Worm (Caenorhabditis elegans) whole organism, L3 larva: ENCODE data around the gene cup-4.
A peak's percentile ranks its signal among the peaks of the same experiment; 100 is the strongest.

Experiments used
- R02D3.7 ChIP-seq: fragments of 150-350 bp; optimal IDR thresholded peaks from 2 replicates; lab custom pipeline; 2014; ENCODE audit warnings: missing biosample characterization, missing genetic modification characterization
- ZK546.5 ChIP-seq: sonication (generic microtip); optimal IDR thresholded peaks from 2 replicates; lab custom pipeline; 2017; ENCODE audit warnings: missing biosample characterization, missing genetic modification characterization
- aly-2 ChIP-seq: fragments of 150-350 bp; optimal IDR thresholded peaks from 2 replicates; lab custom pipeline; 2014; ENCODE audit warnings: missing biosample characterization, missing genetic modification characterization
- ama-1 ChIP-seq: fragments of 150-350 bp; optimal IDR thresholded peaks from 2 replicates; lab custom pipeline; 2018
- ceh-16 ChIP-seq: sonication (generic microtip); optimal IDR thresholded peaks from 2 replicates; lab custom pipeline; 2017; ENCODE audit warnings: missing biosample characterization, missing genetic modification characterization
- ceh-28 ChIP-seq: fragments of 150-350 bp; optimal IDR thresholded peaks from 2 replicates; lab custom pipeline; 2014; ENCODE audit warnings: missing biosample characterization, missing genetic modification reagents, missing genetic modification characterization
- ceh-82 ChIP-seq: fragments of 150-350 bp; optimal IDR thresholded peaks from 2 replicates; lab custom pipeline; 2014; ENCODE audit warnings: missing biosample characterization, missing genetic modification characterization
- ceh-9 ChIP-seq: sonication (generic microtip); optimal IDR thresholded peaks from 2 replicates; lab custom pipeline; 2018; ENCODE audit warnings: missing biosample characterization, missing genetic modification characterization
- daf-12 ChIP-seq: fragments of 150-350 bp; optimal IDR thresholded peaks from 2 replicates; lab custom pipeline; 2014; ENCODE audit warnings: missing biosample characterization, missing genetic modification reagents, missing genetic modification characterization
- egl-27 ChIP-seq: sonication (generic microtip); optimal IDR thresholded peaks from 4 replicates; lab custom pipeline; 2017; ENCODE audit warnings: missing biosample characterization, missing genetic modification reagents, missing genetic modification characterization
- egl-5 ChIP-seq: fragments of 150-350 bp; optimal IDR thresholded peaks from 2 replicates; lab custom pipeline; 2017; ENCODE audit warnings: missing biosample characterization, missing genetic modification reagents, missing genetic modification characterization, inconsistent platforms
- elt-1 ChIP-seq: fragments of 150-350 bp; optimal IDR thresholded peaks from 2 replicates; lab custom pipeline; 2014; ENCODE audit warnings: missing biosample characterization, missing genetic modification characterization
- elt-2 ChIP-seq: sonication (generic microtip); optimal IDR thresholded peaks from 2 replicates; lab custom pipeline; 2016; ENCODE audit warnings: missing genetic modification reagents, mild to moderate bottlenecking, missing genetic modification characterization, missing compliant biosample characterization
- elt-3 ChIP-seq, 3 experiments: fragments of 150-350 bp in 1 of 3; sonication (generic microtip) in 2 of 3; optimal IDR thresholded peaks; 2 replicates in 2 of 3; 4 replicates in 1 of 3; lab custom pipeline; 2014 to 2017; ENCODE audit warnings: missing biosample characterization in 3 of 3, missing genetic modification characterization in 3 of 3
- eor-1 ChIP-seq, 2 experiments: fragments of 150-350 bp; optimal IDR thresholded peaks; 2 replicates each; lab custom pipeline; 2014 to 2018; ENCODE audit warnings: missing biosample characterization in 2 of 2, missing genetic modification characterization in 2 of 2
- fkh-10 ChIP-seq: sonication (generic microtip); optimal IDR thresholded peaks from 2 replicates; lab custom pipeline; 2017; ENCODE audit warnings: missing biosample characterization, missing genetic modification reagents, missing genetic modification characterization
- fkh-2 ChIP-seq: fragments of 150-350 bp; optimal IDR thresholded peaks from 2 replicates; lab custom pipeline; 2014; ENCODE audit warnings: missing biosample characterization, missing genetic modification reagents, missing genetic modification characterization
- fos-1 ChIP-seq: fragments of 150-350 bp; optimal IDR thresholded peaks from 2 replicates; lab custom pipeline; 2014; ENCODE audit warnings: missing biosample characterization, missing genetic modification characterization
- hmg-11 ChIP-seq: sonication (generic microtip); optimal IDR thresholded peaks from 2 replicates; lab custom pipeline; 2016; ENCODE audit warnings: missing genetic modification characterization, missing compliant biosample characterization
- lin-15B ChIP-seq: fragments of 150-350 bp; optimal IDR thresholded peaks from 2 replicates; lab custom pipeline; 2014; ENCODE audit warnings: missing biosample characterization, missing genetic modification characterization
- lin-39 ChIP-seq: fragments of 150-350 bp; optimal IDR thresholded peaks from 2 replicates; lab custom pipeline; 2018; ENCODE audit warnings: missing biosample characterization, missing genetic modification reagents, missing genetic modification characterization
- lsy-12 ChIP-seq: sonication (generic microtip); optimal IDR thresholded peaks from 2 replicates; lab custom pipeline; 2016; ENCODE audit warnings: mild to moderate bottlenecking, missing genetic modification characterization, missing compliant biosample characterization
- mdl-1 ChIP-seq: fragments of 150-350 bp; optimal IDR thresholded peaks from 2 replicates; lab custom pipeline; 2014; ENCODE audit warnings: missing biosample characterization, missing genetic modification characterization
- mml-1 ChIP-seq: fragments of 150-350 bp; sonication (generic microtip); optimal IDR thresholded peaks from 3 replicates; lab custom pipeline; 2014; ENCODE audit warnings: missing biosample characterization, missing genetic modification characterization
- nfya-1 ChIP-seq: sonication (generic microtip); optimal IDR thresholded peaks from 2 replicates; lab custom pipeline; 2017; ENCODE audit warnings: missing genetic modification characterization, mild to moderate bottlenecking, missing compliant biosample characterization, antibody characterized with exemption, moderate library complexity; ENCODE audit not compliant: insufficient read depth
- nhr-12 ChIP-seq: fragments of 150-350 bp; optimal IDR thresholded peaks from 2 replicates; lab custom pipeline; 2014; ENCODE audit warnings: missing biosample characterization, missing genetic modification characterization
- nhr-23 ChIP-seq: fragments of 150-350 bp; optimal IDR thresholded peaks from 2 replicates; lab custom pipeline; 2014; ENCODE audit warnings: missing biosample characterization, missing genetic modification reagents, missing genetic modification characterization
- nhr-237 ChIP-seq: fragments of 150-350 bp; optimal IDR thresholded peaks from 2 replicates; lab custom pipeline; 2014; ENCODE audit warnings: missing biosample characterization, missing genetic modification characterization
- nhr-25 ChIP-seq: sonication (generic microtip); optimal IDR thresholded peaks from 2 replicates; lab custom pipeline; 2017; ENCODE audit warnings: missing biosample characterization, missing genetic modification characterization
- nhr-28 ChIP-seq: fragments of 150-350 bp; optimal IDR thresholded peaks from 2 replicates; lab custom pipeline; 2014; ENCODE audit warnings: missing biosample characterization, missing genetic modification characterization
- nhr-43 ChIP-seq: sonication (generic microtip); optimal IDR thresholded peaks from 2 replicates; lab custom pipeline; 2016; ENCODE audit warnings: mild to moderate bottlenecking, missing genetic modification characterization, missing compliant biosample characterization; ENCODE audit not compliant: poor library complexity, severe bottlenecking
- nhr-67 ChIP-seq: fragments of 150-350 bp; optimal IDR thresholded peaks from 2 replicates; lab custom pipeline; 2014; ENCODE audit warnings: missing biosample characterization, missing genetic modification characterization
- nhr-76 ChIP-seq: fragments of 150-350 bp; sonication (generic microtip); optimal IDR thresholded peaks from 5 replicates; lab custom pipeline; 2014; ENCODE audit warnings: missing biosample characterization, missing genetic modification characterization
- nhr-77 ChIP-seq: fragments of 150-350 bp; optimal IDR thresholded peaks from 2 replicates; lab custom pipeline; 2014; ENCODE audit warnings: missing biosample characterization, missing genetic modification characterization
- pha-4 ChIP-seq: fragments of 150-350 bp; optimal IDR thresholded peaks from 2 replicates; lab custom pipeline; 2014; ENCODE audit warnings: missing biosample characterization, missing genetic modification reagents, missing genetic modification characterization
- pqm-1 ChIP-seq: fragments of 150-350 bp; optimal IDR thresholded peaks from 2 replicates; lab custom pipeline; 2017; ENCODE audit warnings: missing biosample characterization, missing genetic modification characterization, inconsistent platforms
- sea-2 ChIP-seq: fragments of 150-350 bp; sonication (generic microtip); optimal IDR thresholded peaks from 4 replicates; lab custom pipeline; 2014; ENCODE audit warnings: missing biosample characterization, missing genetic modification reagents, missing genetic modification characterization
- skn-1 ChIP-seq: fragments of 150-350 bp; optimal IDR thresholded peaks from 2 replicates; lab custom pipeline; 2014; ENCODE audit warnings: missing biosample characterization, missing genetic modification characterization
- snpc-4 ChIP-seq: fragments of 150-350 bp; optimal IDR thresholded peaks from 2 replicates; lab custom pipeline; 2014; ENCODE audit warnings: missing biosample characterization, missing genetic modification characterization
- tbx-2 ChIP-seq: sonication (generic microtip); optimal IDR thresholded peaks from 2 replicates; lab custom pipeline; 2016; ENCODE audit warnings: mild to moderate bottlenecking, missing genetic modification characterization, missing compliant biosample characterization
- unc-39 ChIP-seq: sonication (generic microtip); optimal IDR thresholded peaks from 4 replicates; lab custom pipeline; 2017; ENCODE audit warnings: missing biosample characterization, missing genetic modification characterization
- unc-62 ChIP-seq: fragments of 150-350 bp; sonication (generic microtip); optimal IDR thresholded peaks from 4 replicates; lab custom pipeline; 2014; ENCODE audit warnings: missing biosample characterization, missing genetic modification reagents, missing genetic modification characterization
- zag-1 ChIP-seq: fragments of 150-350 bp; optimal IDR thresholded peaks from 2 replicates; lab custom pipeline; 2014; ENCODE audit warnings: missing biosample characterization, missing genetic modification characterization
- ztf-11 ChIP-seq: fragments of 150-350 bp; optimal IDR thresholded peaks from 2 replicates; lab custom pipeline; 2014; ENCODE audit warnings: missing biosample characterization, missing genetic modification characterization
- ztf-4 ChIP-seq: fragments of 150-350 bp; optimal IDR thresholded peaks from 2 replicates; lab custom pipeline; 2014; ENCODE audit warnings: missing biosample characterization, missing genetic modification characterization

The cup-4 gene

ce11 chrIII:7843536-7843935 is 22.8 kb upstream of the cup-4 start, which contains the start of gene ZK652.8:
TSS of gene ZK652.8 (minus strand) at chrIII:7843636.
- TF ChIP-seq nhr-25 (tag; lab: Kevin White, UChicago) (no peak), ceh-82 (no peak), nhr-76 (tag; lab: Kevin White, UChicago) (no peak), nhr-67 (tag; lab: Kevin White, UChicago) (no peak), ceh-16 (tag; lab: Kevin White, UChicago) (no peak), ama-1 (lab: Kevin White, UChicago) (no peak), nhr-237 (no peak), pha-4 (tag; lab: Kevin White, UChicago) (no peak), nhr-12 (no peak), ztf-11 (tag; lab: Kevin White, UChicago) (no peak), ceh-9 (tag; lab: Kevin White, UChicago) (no peak), mml-1 (tag; lab: Kevin White, UChicago) (no peak), egl-5 (tag; lab: Kevin White, UChicago) (no peak), ztf-4 (tag; lab: Kevin White, UChicago) (no peak), fos-1 (tag; lab: Kevin White, UChicago) (no peak)
- TF ChIP-seq, all 47 proteins: peak for 0

DNA sequence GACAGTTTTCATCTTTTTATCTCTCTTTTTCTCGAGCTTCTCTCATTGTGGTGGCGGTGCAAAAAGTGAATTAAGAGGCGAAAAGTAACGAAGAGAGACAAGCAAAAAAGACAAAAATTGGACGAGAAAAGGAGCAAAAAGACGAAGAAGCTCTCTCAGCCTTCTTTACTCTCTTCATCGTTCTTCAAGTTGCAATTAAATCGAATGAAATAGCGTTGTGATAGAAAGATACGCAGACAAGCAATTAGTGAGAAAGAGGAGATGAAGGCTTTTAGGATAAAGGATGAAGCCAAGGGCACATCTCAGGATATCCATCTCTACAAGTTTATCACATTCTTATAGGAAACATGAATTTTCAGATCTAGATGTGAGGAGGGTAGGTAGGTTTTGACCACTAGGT is 18.1 kb upstream of the cup-4 start:
- TF ChIP-seq R02D3.7 (tag; lab: Kevin White, UChicago) (no peak), elt-2 (tag; lab: Kevin White, UChicago) (no peak), fkh-2 (tag; lab: Kevin White, UChicago) (no peak), nfya-1 (peak; percentile 29), sea-2 (no peak), nhr-28 (no peak), mdl-1 (no peak), ama-1 (lab: Kevin White, UChicago) (no peak), lsy-12 (tag; lab: Kevin White, UChicago) (no peak), hmg-11 (tag; lab: Kevin White, UChicago) (no peak), ceh-28 (tag; lab: Kevin White, UChicago) (no peak), egl-5 (tag; lab: Kevin White, UChicago) (peak; percentile 6), nhr-67 (tag; lab: Kevin White, UChicago) (no peak), ZK546.5 (tag; lab: Kevin White, UChicago) (no peak), eor-1 (tag; optimal IDR thresholded peaks at IDR 0.05; lab: Kevin White, UChicago) (no peak), nhr-43 (tag; lab: Kevin White, UChicago) (no peak)

- TF ChIP-seq ceh-28 (tag; lab: Kevin White, UChicago) (peak; percentile 97), nhr-23 (tag; lab: Kevin White, UChicago) (peak; percentile 100), tbx-2 (tag; lab: Kevin White, UChicago) (peak; percentile 97), egl-5 (tag; lab: Kevin White, UChicago) (peak; percentile 97), nhr-76 (tag; lab: Kevin White, UChicago) (peak; percentile 92), lsy-12 (tag; lab: Kevin White, UChicago) (peak; percentile 100), mml-1 (tag; lab: Kevin White, UChicago) (no peak), pqm-1 (tag; lab: Kevin White, UChicago) (peak; percentile 98), ama-1 (lab: Kevin White, UChicago) (peak; percentile 88), eor-1 (tag; optimal IDR thresholded peaks at IDR 0.05; lab: Kevin White, UChicago) (no peak), nhr-237 (peak; percentile 48), nhr-67 (tag; lab: Kevin White, UChicago) (peak; percentile 26), mdl-1 (peak; percentile 79), ZK546.5 (tag; lab: Kevin White, UChicago) (peak; percentile 79), daf-12 (tag; lab: Kevin White, UChicago) (peak; percentile 91), hmg-11 (tag; lab: Kevin White, UChicago) (peak; percentile 95), aly-2 (peak; percentile 95), zag-1 (peak; percentile 93), unc-39 (tag; lab: Kevin White, UChicago) (peak; percentile 53), lin-15B (tag; lab: Kevin White, UChicago) (peak; percentile 100), skn-1 (tag; lab: Kevin White, UChicago) (peak; percentile 97), elt-1 (tag; lab: Kevin White, UChicago) (peak; percentile 96), ztf-4 (tag; lab: Kevin White, UChicago) (peak; percentile 94), elt-2 (tag; lab: Kevin White, UChicago) (peak; percentile 97), nhr-77 (tag; lab: Kevin White, UChicago) (peak; percentile 96), pha-4 (tag; lab: Kevin White, UChicago) (peak; percentile 100), fkh-2 (tag; lab: Kevin White, UChicago) (no peak), lin-39 (peak; percentile 99), R02D3.7 (tag; lab: Kevin White, UChicago) (peak; percentile 97), sea-2 (peak; percentile 47), egl-27 (tag; lab: Kevin White, UChicago) (peak; percentile 96), nhr-43 (tag; lab: Kevin White, UChicago) (peak; percentile 99), ceh-9 (tag; lab: Kevin White, UChicago) (no peak), nhr-28 (peak; percentile 86), elt-3 (tag; optimal IDR thresholded peaks at IDR 0.05; lab: Kevin White, UChicago) (peak; percentile 83 to 98 (median 90)), fkh-10 (GFP tag; lab: Kevin White, UChicago) (peak; percentile 99), nhr-12 (no peak), unc-62 (peak; percentile 99), snpc-4 (tag; lab: Kevin White, UChicago) (peak; percentile 96)
Measured at ce11 chrIII:7854494-7855184, 11.7 kb upstream of the cup-4 start, which contains the start of gene rpl-35. TSS of gene rpl-35 (plus strand) at chrIII:7855134.
